Fruit fly (Drosophila melanogaster) whole organism, embryonic: ENCODE results near the gene Chchd3.

Experiments
- Atf3 ChIP-seq: fragments of 200-800 bp; sonication (Bioruptor generic); optimal IDR thresholded peaks from 3 replicates; lab custom pipeline; 2016; ENCODE audit warnings: missing biosample characterization, missing genetic modification characterization
- CG10543 ChIP-seq: fragments of 200-800 bp; sonication (Bioruptor generic); optimal IDR thresholded peaks from 3 replicates; lab custom pipeline; 2017; ENCODE audit warnings: missing biosample characterization, mild to moderate bottlenecking, missing genetic modification characterization, moderate library complexity
- CG10959 ChIP-seq: fragments of 200-800 bp; sonication (Bioruptor generic); IDR thresholded peaks from 2 replicates; pipeline ENCODE4 v1.3.6; 2022; ENCODE audit warnings: missing biosample characterization, missing genetic modification characterization
- CG10979 ChIP-seq: fragments of 200-800 bp; sonication (Bioruptor generic); optimal IDR thresholded peaks from 2 replicates; lab custom pipeline; 2018; ENCODE audit warnings: missing biosample characterization, mild to moderate bottlenecking, missing genetic modification characterization, moderate library complexity
- CG11504 ChIP-seq: fragments of 200-800 bp; sonication (Bioruptor generic); optimal IDR thresholded peaks from 3 replicates; lab custom pipeline; 2019; ENCODE audit warnings: missing biosample characterization, mild to moderate bottlenecking, missing genetic modification characterization, moderate library complexity
- CG11723 ChIP-seq: fragments of 200-800 bp; sonication (Bioruptor generic); optimal IDR thresholded peaks from 2 replicates; lab custom pipeline; 2017; ENCODE audit warnings: missing biosample characterization, mild to moderate bottlenecking, missing genetic modification characterization
- CG12104 ChIP-seq: fragments of 200-800 bp; sonication (Bioruptor generic); optimal IDR thresholded peaks from 3 replicates; lab custom pipeline; 2016; ENCODE audit warnings: missing biosample characterization, missing genetic modification characterization
- CG12744 ChIP-seq: fragments of 200-800 bp; sonication (Bioruptor generic); optimal IDR thresholded peaks from 2 replicates; lab custom pipeline; 2016; ENCODE audit warnings: missing biosample characterization, missing genetic modification characterization
- CG12769 ChIP-seq: fragments of 200-800 bp; sonication (Bioruptor generic); optimal IDR thresholded peaks from 2 replicates; lab custom pipeline; 2019; ENCODE audit warnings: missing biosample characterization, mild to moderate bottlenecking, missing genetic modification characterization, moderate library complexity
- CG17328 ChIP-seq: fragments of 200-800 bp; sonication (Bioruptor generic); IDR thresholded peaks from 2 replicates; pipeline ENCODE4 v1.3.6; 2022; ENCODE audit warnings: missing biosample characterization, missing genetic modification characterization
- CG17802 ChIP-seq: fragments of 200-800 bp; sonication (Bioruptor generic); optimal IDR thresholded peaks from 2 replicates; lab custom pipeline; 2018; ENCODE audit warnings: missing biosample characterization, mild to moderate bottlenecking, missing genetic modification characterization, moderate library complexity
- CG17912 ChIP-seq: fragments of 200-800 bp; sonication (Bioruptor generic); optimal IDR thresholded peaks from 2 replicates; lab custom pipeline; 2018; ENCODE audit warnings: missing biosample characterization, mild to moderate bottlenecking, missing genetic modification characterization
- CG18764 ChIP-seq: fragments of 200-800 bp; sonication (Bioruptor generic); optimal IDR thresholded peaks from 3 replicates; lab custom pipeline; 2016; ENCODE audit warnings: missing biosample characterization, missing genetic modification characterization
- CG2129 ChIP-seq: fragments of 200-800 bp; sonication (Bioruptor generic); IDR thresholded peaks from 2 replicates; pipeline ENCODE4 v1.3.6; 2022; ENCODE audit warnings: missing biosample characterization, missing genetic modification characterization; ENCODE audit not compliant: partially characterized antibody
- CG3726 ChIP-seq: fragments of 200-800 bp; sonication (Bioruptor generic); IDR thresholded peaks from 3 replicates; pipeline ENCODE4, ENCODE4 v1.3.6; 2022; ENCODE audit warnings: missing biosample characterization, missing genetic modification characterization
- CG4328 ChIP-seq: fragments of 200-800 bp; sonication (Bioruptor generic); optimal IDR thresholded peaks from 3 replicates; lab custom pipeline; 2017; ENCODE audit warnings: missing biosample characterization, missing genetic modification reagents, missing genetic modification characterization
- CG4730 ChIP-seq: fragments of 200-800 bp; sonication (Bioruptor generic); IDR thresholded peaks from 2 replicates; pipeline ENCODE4 v1.3.6; 2022; ENCODE audit warnings: missing biosample characterization, missing genetic modification characterization
- CG5245 ChIP-seq: fragments of 200-800 bp; sonication (Bioruptor generic); optimal IDR thresholded peaks from 3 replicates; lab custom pipeline; 2016; ENCODE audit warnings: missing biosample characterization, missing genetic modification characterization
- CG5953 ChIP-seq: fragments of 200-800 bp; sonication (Bioruptor generic); IDR thresholded peaks from 2 replicates; pipeline ENCODE4 v1.3.6; 2022; ENCODE audit warnings: missing biosample characterization, missing genetic modification characterization
- CG9876 ChIP-seq: fragments of 200-800 bp; sonication (Bioruptor generic); optimal IDR thresholded peaks from 2 replicates; lab custom pipeline; 2016; ENCODE audit warnings: missing biosample characterization, missing genetic modification characterization
- CkIIα-i1 ChIP-seq: fragments of 200-800 bp; sonication (Bioruptor generic); IDR thresholded peaks from 2 replicates; pipeline ENCODE4 v1.3.6; 2022; ENCODE audit warnings: missing biosample characterization, missing genetic modification characterization
- Dip2 ChIP-seq: fragments of 200-800 bp; sonication (Bioruptor generic); IDR thresholded peaks from 2 replicates; pipeline ENCODE4 v1.3.6; 2022; ENCODE audit warnings: missing biosample characterization, missing genetic modification characterization
- Dll ChIP-seq: fragments of 200-800 bp; sonication (Bioruptor generic); IDR thresholded peaks from 4 replicates; pipeline ENCODE4 v1.3.6; 2022; ENCODE audit warnings: missing biosample characterization, missing genetic modification characterization; ENCODE audit not compliant: partially characterized antibody
- Med ChIP-seq: fragments of 200-800 bp; sonication (Bioruptor generic); peaks from one replicate; lab custom pipeline; 2016; ENCODE audit warnings: missing biosample characterization, missing genetic modification characterization, mild to moderate bottlenecking, inconsistent platforms, moderate library complexity
- Poxn ChIP-seq: fragments of 200-800 bp; sonication (Bioruptor generic); IDR thresholded peaks from 2 replicates; pipeline ENCODE4 v1.3.6; 2022; ENCODE audit warnings: missing biosample characterization, missing genetic modification characterization
- Sin3A ChIP-seq: fragments of >200 bp; optimal IDR thresholded peaks from 2 replicates; lab custom pipeline; 2018
- Ssrp ChIP-seq: fragments of 200-800 bp; sonication (Bioruptor generic); optimal IDR thresholded peaks from 2 replicates; lab custom pipeline; 2018; ENCODE audit warnings: missing biosample characterization, mild to moderate bottlenecking, missing genetic modification characterization, moderate library complexity
- Taf1 ChIP-seq: fragments of 200-800 bp; sonication (Bioruptor generic); IDR thresholded peaks from 2 replicates; pipeline ENCODE4 v1.3.6; 2022; ENCODE audit warnings: missing biosample characterization, missing genetic modification characterization
- ase ChIP-seq: fragments of 200-800 bp; sonication (Bioruptor generic); IDR thresholded peaks from 3 replicates; pipeline ENCODE4 v1.3.6; 2022; ENCODE audit warnings: missing biosample characterization, missing genetic modification characterization
- bowl ChIP-seq: fragments of 200-800 bp; sonication (Bioruptor generic); IDR thresholded peaks from 2 replicates; pipeline ENCODE4 v1.3.6; 2022; ENCODE audit warnings: missing biosample characterization, missing genetic modification characterization
- btn ChIP-seq: fragments of 200-800 bp; sonication (Bioruptor generic); optimal IDR thresholded peaks from 2 replicates; lab custom pipeline; 2016; ENCODE audit warnings: missing biosample characterization, missing genetic modification characterization
- chm ChIP-seq: fragments of 200-800 bp; sonication (Bioruptor generic); IDR thresholded peaks from 2 replicates; pipeline ENCODE4 v1.3.6; 2022; ENCODE audit warnings: missing biosample characterization, missing genetic modification characterization
- croc ChIP-seq: fragments of 200-800 bp; sonication (Bioruptor generic); conservative IDR thresholded peaks from 3 replicates; pipeline ENCODE4 v1.3.6; 2022; ENCODE audit warnings: missing biosample characterization, missing genetic modification characterization
- da ChIP-seq: fragments of 200-800 bp; sonication (Bioruptor generic); optimal IDR thresholded peaks from 2 replicates; lab custom pipeline; 2016; ENCODE audit warnings: missing biosample characterization, missing genetic modification characterization
- dan ChIP-seq: fragments of 200-800 bp; sonication (Bioruptor generic); IDR thresholded peaks from 2 replicates; pipeline ENCODE4 v1.3.6; 2022; ENCODE audit warnings: missing biosample characterization, missing genetic modification characterization
- dati ChIP-seq: fragments of 200-800 bp; sonication (Bioruptor generic); IDR thresholded peaks from 2 replicates; pipeline ENCODE4 v1.3.6; 2022; ENCODE audit warnings: missing biosample characterization, missing genetic modification characterization
- exex ChIP-seq: fragments of 200-800 bp; sonication (Bioruptor generic); optimal IDR thresholded peaks from 4 replicates; lab custom pipeline; 2018; ENCODE audit warnings: missing biosample characterization, mild to moderate bottlenecking, missing genetic modification characterization, moderate library complexity
- gcm2 ChIP-seq: fragments of 200-800 bp; sonication (Bioruptor generic); optimal IDR thresholded peaks from 2 replicates; lab custom pipeline; 2016; ENCODE audit warnings: missing biosample characterization, missing genetic modification characterization
- grn ChIP-seq: fragments of 200-800 bp; sonication (Bioruptor generic); optimal IDR thresholded peaks from 3 replicates; lab custom pipeline; 2017; ENCODE audit warnings: missing biosample characterization, missing genetic modification characterization
- gsb-n ChIP-seq: fragments of 200-800 bp; sonication (Bioruptor generic); optimal IDR thresholded peaks from 3 replicates; lab custom pipeline; 2018; ENCODE audit warnings: missing biosample characterization, mild to moderate bottlenecking, missing genetic modification characterization
- gt ChIP-seq: fragments of 200-800 bp; sonication (Bioruptor generic); IDR thresholded peaks from 2 replicates; pipeline ENCODE4 v1.3.6; 2022; ENCODE audit warnings: missing biosample characterization, missing genetic modification characterization
- hb ChIP-seq: fragments of 200-800 bp; sonication (Bioruptor generic); IDR thresholded peaks from 3 replicates; pipeline ENCODE4 v1.3.6; 2022; ENCODE audit warnings: missing biosample characterization, missing genetic modification characterization; ENCODE audit not compliant: partially characterized antibody
- lilli ChIP-seq: fragments of 200-800 bp; sonication (Bioruptor generic); optimal IDR thresholded peaks from 3 replicates; lab custom pipeline; 2016; ENCODE audit warnings: missing biosample characterization, missing genetic modification characterization
- nerfin-1 ChIP-seq: fragments of 200-800 bp; sonication (Bioruptor generic); optimal IDR thresholded peaks from 3 replicates; lab custom pipeline; 2019; ENCODE audit warnings: missing biosample characterization, mild to moderate bottlenecking, missing genetic modification characterization, moderate library complexity
- tna ChIP-seq: fragments of 200-800 bp; sonication (Bioruptor generic); IDR thresholded peaks from 2 replicates; pipeline ENCODE4 v1.3.6; 2022; ENCODE audit warnings: missing biosample characterization, missing genetic modification characterization; ENCODE audit not compliant: partially characterized antibody
- trem ChIP-seq: fragments of 200-800 bp; optimal IDR thresholded peaks from 3 replicates; lab custom pipeline; 2019; ENCODE audit warnings: missing biosample characterization, mild to moderate bottlenecking, missing genetic modification characterization, moderate library complexity
- twi ChIP-seq: fragments of 200-800 bp; optimal IDR thresholded peaks from 2 replicates; lab custom pipeline; 2019; ENCODE audit warnings: missing biosample characterization, mild to moderate bottlenecking, missing genetic modification characterization, moderate library complexity
- wdn ChIP-seq: fragments of 200-800 bp; sonication (Bioruptor generic); IDR thresholded peaks from 2 replicates; pipeline ENCODE4 v1.3.6; 2022; ENCODE audit warnings: missing biosample characterization, missing genetic modification characterization
- z ChIP-seq: fragments of 200-800 bp; sonication (Bioruptor generic); IDR thresholded peaks from 3 replicates; pipeline ENCODE4 v1.3.6; 2022; ENCODE audit warnings: missing biosample characterization, missing genetic modification characterization

Gene Chchd3

DNA sequence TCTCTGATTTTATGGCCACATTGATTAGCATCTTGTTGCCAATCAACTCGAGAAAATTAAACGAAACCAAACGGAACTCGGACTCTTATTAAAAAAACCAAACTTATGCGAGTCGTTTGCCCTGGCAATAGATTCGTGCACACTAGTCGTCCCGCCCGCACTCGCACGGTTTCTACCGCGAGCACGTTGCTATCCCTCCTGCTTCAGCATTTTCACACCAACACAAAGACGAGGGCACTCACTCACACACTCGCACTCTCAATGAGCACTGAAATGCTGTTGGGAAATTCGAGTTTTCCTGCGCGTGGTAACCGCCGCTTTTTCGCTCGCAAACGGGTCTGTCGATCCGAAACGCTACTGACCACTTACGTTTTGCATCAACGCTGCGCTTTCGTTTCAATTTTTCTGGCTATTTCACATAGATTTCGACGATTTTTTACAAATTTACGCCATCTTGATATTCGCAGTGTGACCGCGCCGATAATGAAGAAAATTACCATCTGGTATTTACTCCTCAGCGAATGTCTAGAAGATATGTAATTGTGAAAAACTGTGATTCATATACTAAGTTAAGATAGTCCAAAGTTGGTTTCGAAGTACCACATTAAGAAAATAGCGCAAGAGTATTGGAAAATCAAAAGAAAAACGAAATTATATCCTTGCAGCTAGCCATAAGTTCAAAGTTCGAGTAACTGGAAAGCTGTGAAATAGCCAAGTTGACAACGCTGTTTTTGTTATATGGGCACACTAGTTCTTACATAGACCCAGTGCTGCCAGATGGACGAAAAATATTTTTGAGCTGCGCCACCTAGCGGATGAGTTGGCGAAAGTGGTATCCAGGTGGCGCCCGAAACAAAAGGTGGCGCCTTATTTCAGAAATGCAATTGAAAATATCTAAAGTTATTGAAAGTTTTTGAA, 7.3 kb upstream of the Chchd3 start, which contains the start of gene dco (continued):
- TF ChIP-seq hb (GFP tag; lab: Robert Waterston, UW), result no peak
- TF ChIP-seq CG4328 (GFP tag; lab: Kevin White, UChicago), result peak; percentile 68
- no peak for TF ChIP-seq gcm2 (GFP tag; lab: Kevin White, UChicago)
- peak; percentile 69 for TF ChIP-seq CG17328 (GFP tag; lab: Robert Waterston, UW)
- TF ChIP-seq CG17912, result peak; percentile 66
- peak; percentile 85; the same call in 2 of the 3 replicates for TF ChIP-seq CG3726
- TF ChIP-seq Poxn (GFP tag; lab: Robert Waterston, UW), result no peak
- peak; percentile 59 for TF ChIP-seq CG12744 (GFP tag; lab: Kevin White, UChicago)
- no peak for TF ChIP-seq grn (GFP tag; lab: Kevin White, UChicago)
- TF ChIP-seq Dll, result no peak
- TF ChIP-seq CG5953 (GFP tag; lab: Robert Waterston, UW), result peak; percentile 41; the same call in 1 of the 2 replicates
- peak; percentile 34 for TF ChIP-seq CG10979 (tag; lab: Kevin White, UChicago)
- peak; percentile 64 for TF ChIP-seq CG17802 (tag; lab: Kevin White, UChicago)
- TF ChIP-seq CG18764 (GFP tag; lab: Kevin White, UChicago), result peak; percentile 72
- peak; percentile 45 for TF ChIP-seq da
- peak; percentile 6; the same call in 1 of the 2 replicates for TF ChIP-seq tna (GFP tag; lab: Robert Waterston, UW)
- peak; percentile 28 for TF ChIP-seq CG10543 (GFP tag; lab: Kevin White, UChicago)
- peak; percentile 3 for TF ChIP-seq twi (tag; lab: Kevin White, UChicago)
- peak; percentile 82 for TF ChIP-seq CG10959
- TF ChIP-seq Sin3A (lab: Kevin White, UChicago), result peak; percentile 84
- TF ChIP-seq CG5245 (GFP tag; lab: Kevin White, UChicago), result peak; percentile 94
- TF ChIP-seq Dip2 (GFP tag; lab: Robert Waterston, UW), result peak; percentile 88
- TF ChIP-seq gt (GFP tag; lab: Robert Waterston, UW), result no peak
- peak; percentile 4 for TF ChIP-seq CG11723 (GFP tag; lab: Kevin White, UChicago)
- peak; percentile 54; the same call in 2 of the 3 replicates for TF ChIP-seq croc (GFP tag; lab: Robert Waterston, UW)
- peak; percentile 69 for TF ChIP-seq chm (GFP tag; lab: Robert Waterston, UW)
- peak; percentile 39 for TF ChIP-seq btn (GFP tag; lab: Kevin White, UChicago)
- TF ChIP-seq wdn, result peak; percentile 37; the same call in 1 of the 2 replicates
- peak; percentile 72; the same call in 1 of the 3 replicates for TF ChIP-seq ase
- peak; percentile 63 for TF ChIP-seq CG11504 (tag; lab: Kevin White, UChicago)
- peak; percentile 98 for TF ChIP-seq Med (GFP tag; lab: Kevin White, UChicago)
- no peak for TF ChIP-seq CG2129 (GFP tag; lab: Robert Waterston, UW)
- TF ChIP-seq Taf1, result peak; percentile 63
- TF ChIP-seq CG4730, result peak; percentile 76
- TF ChIP-seq gsb-n (tag; lab: Kevin White, UChicago), result no peak
- peak; percentile 7 for TF ChIP-seq CG12769 (tag; lab: Kevin White, UChicago)
- TF ChIP-seq CkIIα-i1 (GFP tag; lab: Robert Waterston, UW), result no peak
- TF ChIP-seq Atf3, result peak; percentile 49
- TF ChIP-seq lilli (GFP tag; lab: Kevin White, UChicago), result peak; percentile 72
- peak; percentile 34; the same call in 1 of the 2 replicates for TF ChIP-seq bowl (GFP tag; lab: Robert Waterston, UW)
- TF ChIP-seq exex (tag; lab: Kevin White, UChicago), result no peak
- TF ChIP-seq z (GFP tag; lab: Robert Waterston, UW), result peak; percentile 59; the same call in 1 of the 3 replicates
- TF ChIP-seq CG12104 (GFP tag; lab: Kevin White, UChicago), result peak; percentile 57
- no peak for TF ChIP-seq nerfin-1 (tag; lab: Kevin White, UChicago)
- TF ChIP-seq dati (GFP tag; lab: Robert Waterston, UW), result peak; percentile 46; the same call in 1 of the 2 replicates
- peak; percentile 91 for TF ChIP-seq CG9876 (GFP tag; lab: Kevin White, UChicago)
- peak; percentile 18 for TF ChIP-seq Ssrp
- peak; percentile 87 for TF ChIP-seq trem (tag; lab: Kevin White, UChicago)
- no peak for TF ChIP-seq dan (GFP tag; lab: Robert Waterston, UW)
